Fruit fly (Drosophila melanogaster) whole organism, embryonic: ENCODE results near the gene CG31997.

Experiments
- CG1024 ChIP-seq: fragments of 200-800 bp; sonication (Bioruptor generic); IDR thresholded peaks from 2 replicates; pipeline ENCODE4 v1.3.6; 2022; ENCODE audit warnings: missing biosample characterization, missing genetic modification characterization
- CG10431 ChIP-seq: fragments of 200-800 bp; sonication (Bioruptor generic); optimal IDR thresholded peaks from 3 replicates; lab custom pipeline; 2018; ENCODE audit warnings: missing biosample characterization, mild to moderate bottlenecking, missing genetic modification characterization
- CG10462 ChIP-seq: fragments of 200-800 bp; sonication (Bioruptor generic); optimal IDR thresholded peaks from 2 replicates; lab custom pipeline; 2016; ENCODE audit warnings: missing biosample characterization, missing genetic modification characterization
- CG11696 ChIP-seq: fragments of 200-800 bp; sonication (Bioruptor generic); IDR thresholded peaks from 2 replicates; pipeline ENCODE4 v1.3.6; 2022; ENCODE audit warnings: missing biosample characterization, missing genetic modification characterization
- CG11723 ChIP-seq: fragments of 200-800 bp; sonication (Bioruptor generic); optimal IDR thresholded peaks from 2 replicates; lab custom pipeline; 2017; ENCODE audit warnings: missing biosample characterization, mild to moderate bottlenecking, missing genetic modification characterization
- CG1233 ChIP-seq: fragments of 200-800 bp; sonication (Bioruptor generic); optimal IDR thresholded peaks from 4 replicates; lab custom pipeline; 2018; ENCODE audit warnings: missing biosample characterization, mild to moderate bottlenecking, missing genetic modification characterization
- CG12659 ChIP-seq: fragments of 200-800 bp; sonication (Bioruptor generic); optimal IDR thresholded peaks from 3 replicates; lab custom pipeline; 2017; ENCODE audit warnings: mild to moderate bottlenecking, missing biosample characterization, missing genetic modification reagents, missing genetic modification characterization
- CG12769 ChIP-seq: fragments of 200-800 bp; sonication (Bioruptor generic); optimal IDR thresholded peaks from 2 replicates; lab custom pipeline; 2019; ENCODE audit warnings: missing biosample characterization, mild to moderate bottlenecking, missing genetic modification characterization, moderate library complexity
- CG13287 ChIP-seq: fragments of 200-800 bp; sonication (Bioruptor generic); IDR thresholded peaks from 2 replicates; pipeline ENCODE4 v1.3.6; 2022; ENCODE audit warnings: missing biosample characterization, missing genetic modification characterization; ENCODE audit not compliant: partially characterized antibody
- CG1603 ChIP-seq: fragments of 200-800 bp; sonication (Bioruptor generic); optimal IDR thresholded peaks from 2 replicates; lab custom pipeline; 2019; ENCODE audit warnings: missing biosample characterization, mild to moderate bottlenecking, missing genetic modification characterization, moderate library complexity
- CG17385 ChIP-seq: fragments of 200-800 bp; sonication (Bioruptor generic); optimal IDR thresholded peaks from 3 replicates; lab custom pipeline; 2018; ENCODE audit warnings: missing biosample characterization, mild to moderate bottlenecking, missing genetic modification characterization
- CG17802 ChIP-seq: fragments of 200-800 bp; sonication (Bioruptor generic); optimal IDR thresholded peaks from 2 replicates; lab custom pipeline; 2018; ENCODE audit warnings: missing biosample characterization, mild to moderate bottlenecking, missing genetic modification characterization, moderate library complexity
- CG17912 ChIP-seq: fragments of 200-800 bp; sonication (Bioruptor generic); optimal IDR thresholded peaks from 2 replicates; lab custom pipeline; 2018; ENCODE audit warnings: missing biosample characterization, mild to moderate bottlenecking, missing genetic modification characterization
- CG2116 ChIP-seq: fragments of 200-800 bp; sonication (Bioruptor generic); optimal IDR thresholded peaks from 3 replicates; lab custom pipeline; 2018; ENCODE audit warnings: missing biosample characterization, mild to moderate bottlenecking, missing genetic modification characterization
- CG30020 ChIP-seq: fragments of 200-800 bp; optimal IDR thresholded peaks from 2 replicates; lab custom pipeline; 2019; ENCODE audit warnings: missing biosample characterization, mild to moderate bottlenecking, missing genetic modification characterization, moderate library complexity
- CG3065 ChIP-seq: fragments of 200-800 bp; sonication (Bioruptor generic); optimal IDR thresholded peaks from 2 replicates; lab custom pipeline; 2016; ENCODE audit warnings: missing biosample characterization, missing genetic modification characterization
- CG4617 ChIP-seq: fragments of 200-800 bp; sonication (Bioruptor generic); optimal IDR thresholded peaks from 3 replicates; lab custom pipeline; 2016; ENCODE audit warnings: missing biosample characterization, missing genetic modification characterization, borderline replicate concordance
- CG4854 ChIP-seq: fragments of 200-800 bp; sonication (Bioruptor generic); optimal IDR thresholded peaks from 2 replicates; lab custom pipeline; 2016; ENCODE audit warnings: missing biosample characterization, missing genetic modification characterization, inconsistent platforms
- CG7271 ChIP-seq: fragments of 200-800 bp; sonication (Bioruptor generic); optimal IDR thresholded peaks from 2 replicates; lab custom pipeline; 2018; ENCODE audit warnings: missing biosample characterization, mild to moderate bottlenecking, missing genetic modification characterization, moderate library complexity
- CG8089 ChIP-seq: fragments of 200-800 bp; sonication (Bioruptor generic); optimal IDR thresholded peaks from 3 replicates; lab custom pipeline; 2016; ENCODE audit warnings: missing biosample characterization, missing genetic modification characterization
- CG8290 ChIP-seq, 3 experiments: fragments of 200-800 bp; sonication (Bioruptor generic); optimal IDR thresholded peaks; 2 replicates each; lab custom pipeline; 2016 to 2019; ENCODE audit warnings: missing biosample characterization in 3 of 3, missing genetic modification characterization in 3 of 3, mild to moderate bottlenecking in 2 of 3, moderate library complexity in 1 of 3
- Ets97D ChIP-seq: fragments of 200-800 bp; sonication (Bioruptor generic); optimal IDR thresholded peaks from 3 replicates; lab custom pipeline; 2016; ENCODE audit warnings: missing biosample characterization, missing genetic modification characterization
- HmgD ChIP-seq: fragments of 200-800 bp; sonication (Bioruptor generic); optimal IDR thresholded peaks from 3 replicates; lab custom pipeline; 2016; ENCODE audit warnings: missing biosample characterization, missing genetic modification characterization
- Lhr ChIP-seq: fragments of 200-800 bp; sonication (Bioruptor generic); optimal IDR thresholded peaks from 3 replicates; lab custom pipeline; 2017; ENCODE audit warnings: mild to moderate bottlenecking, missing biosample characterization, missing genetic modification reagents, missing genetic modification characterization
- MESR4 ChIP-seq: fragments of 200-800 bp; sonication (Bioruptor generic); optimal IDR thresholded peaks from 2 replicates; lab custom pipeline; 2018; ENCODE audit warnings: missing biosample characterization, mild to moderate bottlenecking, missing genetic modification characterization, moderate library complexity
- Sry-δ ChIP-seq: fragments of 200-800 bp; sonication (Bioruptor generic); optimal IDR thresholded peaks from 2 replicates; lab custom pipeline; 2016; ENCODE audit warnings: missing biosample characterization, missing genetic modification characterization
- YL-1 ChIP-seq: fragments of 200-800 bp; sonication (Bioruptor generic); optimal IDR thresholded peaks from 3 replicates; lab custom pipeline; 2017; ENCODE audit warnings: missing biosample characterization, mild to moderate bottlenecking, missing genetic modification characterization
- bigmax ChIP-seq: fragments of 200-800 bp; sonication (Bioruptor generic); optimal IDR thresholded peaks from 2 replicates; lab custom pipeline; 2018; ENCODE audit warnings: missing biosample characterization, mild to moderate bottlenecking, missing genetic modification characterization
- dati ChIP-seq: fragments of 200-800 bp; sonication (Bioruptor generic); IDR thresholded peaks from 2 replicates; pipeline ENCODE4 v1.3.6; 2022; ENCODE audit warnings: missing biosample characterization, missing genetic modification characterization
- dmrt11E ChIP-seq: fragments of 200-800 bp; sonication (Bioruptor generic); optimal IDR thresholded peaks from 3 replicates; lab custom pipeline; 2018; ENCODE audit warnings: missing biosample characterization, mild to moderate bottlenecking, missing genetic modification characterization, moderate library complexity
- fd102C ChIP-seq: fragments of 200-800 bp; sonication (Bioruptor generic); optimal IDR thresholded peaks from 2 replicates; lab custom pipeline; 2018; ENCODE audit warnings: missing biosample characterization, mild to moderate bottlenecking, missing genetic modification characterization, moderate library complexity
- pfk ChIP-seq: fragments of 200-800 bp; sonication (Bioruptor generic); optimal IDR thresholded peaks from 2 replicates; lab custom pipeline; 2018; ENCODE audit warnings: missing biosample characterization, mild to moderate bottlenecking, missing genetic modification characterization, moderate library complexity
- pzg ChIP-seq: fragments of 200-800 bp; sonication (Bioruptor generic); optimal IDR thresholded peaks from 3 replicates; lab custom pipeline; 2018; ENCODE audit warnings: missing biosample characterization, mild to moderate bottlenecking, missing genetic modification characterization, moderate library complexity
- row ChIP-seq: fragments of 200-800 bp; sonication (Bioruptor generic); IDR thresholded peaks from 3 replicates; pipeline ENCODE4 v1.3.6; 2022; ENCODE audit warnings: missing biosample characterization, missing genetic modification characterization
- ssp ChIP-seq: fragments of 200-800 bp; sonication (Bioruptor generic); IDR thresholded peaks from 2 replicates; pipeline ENCODE4 v1.3.6; 2022; ENCODE audit warnings: missing biosample characterization, missing genetic modification characterization
- usp ChIP-seq: fragments of >200 bp; optimal IDR thresholded peaks from 2 replicates; lab custom pipeline; 2017; ENCODE audit warnings: missing biosample characterization, missing genetic modification characterization
- vfl ChIP-seq: fragments of 200-800 bp; sonication (Bioruptor generic); optimal IDR thresholded peaks from 2 replicates; lab custom pipeline; 2016; ENCODE audit warnings: missing biosample characterization, missing genetic modification characterization

The CG31997 gene

DNA sequence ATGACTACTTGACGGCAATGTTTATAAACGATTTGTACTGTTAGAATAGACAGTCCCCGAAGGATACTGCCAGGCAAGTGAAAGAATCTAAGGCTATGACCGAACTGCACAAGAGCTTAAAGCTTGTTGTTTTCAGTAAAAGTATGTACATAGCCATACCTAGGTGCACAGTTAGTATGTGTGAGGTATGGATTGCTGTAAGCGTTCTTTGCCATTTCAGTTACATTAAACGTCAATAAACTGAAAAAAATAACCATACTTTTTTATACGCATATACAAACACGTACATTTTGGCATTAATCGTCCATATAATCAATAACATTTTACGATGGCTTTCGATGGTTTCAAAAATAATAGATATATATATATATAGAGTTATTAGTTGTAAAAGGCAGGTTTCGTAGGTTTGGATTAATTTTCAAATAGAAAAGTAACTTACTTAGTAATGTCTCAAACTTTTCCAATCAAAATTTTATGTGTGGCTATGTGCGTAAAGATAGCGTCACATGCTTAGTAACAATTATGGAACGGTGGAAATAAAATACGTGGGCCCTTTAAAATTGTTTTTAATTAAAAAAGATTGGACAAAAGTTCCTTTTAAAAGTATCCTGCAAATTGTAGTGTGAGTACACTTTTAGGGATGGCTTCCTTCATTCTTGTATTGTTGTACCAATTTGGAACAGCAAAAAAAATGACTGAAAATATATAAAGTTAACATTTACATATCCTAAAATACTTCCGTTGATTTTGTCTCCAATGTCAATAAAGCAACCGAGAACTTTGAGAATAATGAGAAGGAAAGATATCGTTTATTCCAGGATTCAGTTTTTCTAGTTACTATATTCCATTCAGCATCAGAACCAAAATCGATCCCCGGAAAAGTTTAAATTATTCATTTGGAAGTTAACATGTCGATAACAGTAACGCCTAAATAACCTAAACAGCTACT, 37.8 kb upstream of the CG31997 start, which contains the start of gene Abcd1:
Gene Abcd1 (minus strand): TSS at position 444 of the 949 bp plus-strand sequence.
- TF ChIP-seq row (GFP tag; lab: Robert Waterston, UW): peak; percentile 67; the same call in 2 of the 3 replicates
- TF ChIP-seq dati: no peak
- TF ChIP-seq CG17802 (tag; lab: Kevin White, UChicago): peak; percentile 97
- no peak for TF ChIP-seq CG3065 (GFP tag; lab: Kevin White, UChicago)
- peak; percentile 58 for TF ChIP-seq pzg (GFP tag; lab: Kevin White, UChicago)
- TF ChIP-seq CG10431 (GFP tag; lab: Kevin White, UChicago): no peak
- peak; percentile 34 for TF ChIP-seq Ets97D (GFP tag; lab: Kevin White, UChicago)
- TF ChIP-seq CG1024 (GFP tag; lab: Robert Waterston, UW): peak; percentile 98
- TF ChIP-seq CG11723 (GFP tag; lab: Kevin White, UChicago): peak; percentile 95
- no peak for TF ChIP-seq CG11696 (GFP tag; lab: Robert Waterston, UW)
- no peak for TF ChIP-seq CG7271 (tag; lab: Kevin White, UChicago)
- TF ChIP-seq CG4617 (GFP tag; lab: Kevin White, UChicago): peak; percentile 62
- TF ChIP-seq CG2116 (GFP tag; lab: Kevin White, UChicago): peak; percentile 11
- peak; percentile 95 for TF ChIP-seq pfk (GFP tag; lab: Kevin White, UChicago)
- TF ChIP-seq CG17385 (GFP tag; lab: Kevin White, UChicago): no peak
- TF ChIP-seq vfl (GFP tag; lab: Kevin White, UChicago): no peak
- TF ChIP-seq CG8089 (GFP tag; lab: Kevin White, UChicago): peak; percentile 74
- no peak for TF ChIP-seq usp (GFP tag; lab: Kevin White, UChicago)
- TF ChIP-seq CG12769 (tag; lab: Kevin White, UChicago): no peak
- no peak for TF ChIP-seq CG17912 (GFP tag; lab: Kevin White, UChicago)
- peak; percentile 10 for TF ChIP-seq dmrt11E (tag; lab: Kevin White, UChicago)
- TF ChIP-seq Lhr (GFP tag; lab: Kevin White, UChicago): peak; percentile 62
- peak; percentile 86 for TF ChIP-seq MESR4
- TF ChIP-seq CG10462 (GFP tag; lab: Kevin White, UChicago): no peak
- TF ChIP-seq CG8290 (GFP tag; optimal IDR thresholded peaks at IDR 0.05; lab: Kevin White, UChicago): peak; percentile 52
- TF ChIP-seq CG8290 (tag; optimal IDR thresholded peaks at IDR 0.05; lab: Kevin White, UChicago): no peak
- TF ChIP-seq CG30020: peak; percentile 100
- peak; percentile 29 for TF ChIP-seq Sry-δ (GFP tag; lab: Kevin White, UChicago)
- peak; percentile 11 for TF ChIP-seq YL-1 (GFP tag; lab: Kevin White, UChicago)
- peak; percentile 100 for TF ChIP-seq CG1603 (tag; lab: Kevin White, UChicago)
- TF ChIP-seq fd102C: peak; percentile 14
- peak; percentile 96 for TF ChIP-seq ssp (GFP tag; lab: Robert Waterston, UW)
- TF ChIP-seq CG13287 (GFP tag; lab: Robert Waterston, UW): no peak
- TF ChIP-seq CG1233 (GFP tag; lab: Kevin White, UChicago): no peak
- no peak for TF ChIP-seq CG4854 (GFP tag; lab: Kevin White, UChicago)
- peak; percentile 34 for TF ChIP-seq CG12659 (GFP tag; lab: Kevin White, UChicago)
- peak; percentile 71 for TF ChIP-seq bigmax (GFP tag; lab: Kevin White, UChicago)
- no peak for TF ChIP-seq HmgD (GFP tag; lab: Kevin White, UChicago)
